Worm (Caenorhabditis elegans): Measurements from ENCODE around the gene K06A9.3.

K06A9.3 gene

ce11 chrX:1535261-1535660, at the start of gene K06A9.3:
Gene K06A9.3, minus strand, starts transcription at chrX:1535361.
- no peak for TF ChIP-seq F44E2.7 (GFP tag; IDR thresholded peaks at IDR 0.05)
- no peak for TF ChIP-seq dpl-1 (GFP tag; optimal IDR thresholded peaks at IDR 0.05)
- TF ChIP-seq nhr-42 (GFP tag; IDR thresholded peaks at IDR 0.05): no peak
- no peak for TF ChIP-seq spr-3 (GFP tag; optimal IDR thresholded peaks at IDR 0.05)
- TF ChIP-seq pqm-1 (tag; optimal IDR thresholded peaks at IDR 0.05): no peak
- no peak for TF ChIP-seq lin-29 (GFP tag; IDR thresholded peaks at IDR 0.05)
- TF ChIP-seq R02D3.7 (tag; optimal IDR thresholded peaks at IDR 0.05): no peak
- TF ChIP-seq saeg-2 (GFP tag; IDR thresholded peaks at IDR 0.05): no peak
- TF ChIP-seq ztf-7 (tag; optimal IDR thresholded peaks at IDR 0.05): no peak

ce11 chrX:1583980-1584379, 48.8 kb upstream of the K06A9.3 start:
- TF ChIP-seq Y48G9A.11 (GFP tag; IDR thresholded peaks at IDR 0.05) (no peak), nhr-102 (tag; optimal IDR thresholded peaks at IDR 0.05) (no peak), ZK546.5 (tag; optimal IDR thresholded peaks at IDR 0.05) (no peak), fos-1 (tag; optimal IDR thresholded peaks at IDR 0.05) (no peak), ztf-11 (tag; optimal IDR thresholded peaks at IDR 0.05) (no peak), ama-1 (optimal IDR thresholded peaks at IDR 0.05) (no peak), nhr-42 (GFP tag; IDR thresholded peaks at IDR 0.05) (no peak), D1046.2 (GFP tag; IDR thresholded peaks at IDR 0.05) (no peak), unc-62 (GFP tag; optimal IDR thresholded peaks at IDR 0.05 in 1 of 2) (no peak), unc-62 (tag; optimal IDR thresholded peaks at IDR 0.05) (no peak)

ce11 chrX:1578682-1579081, 43.5 kb upstream of the K06A9.3 start:
- no peak for TF ChIP-seq ZK546.5 (tag; optimal IDR thresholded peaks at IDR 0.05)
- no peak for TF ChIP-seq F10B5.3 (tag; optimal IDR thresholded peaks at IDR 0.05)
- TF ChIP-seq mxl-3 (GFP tag; optimal IDR thresholded peaks at IDR 0.05): peak; percentile 91
- TF ChIP-seq ztf-11 (tag; optimal IDR thresholded peaks at IDR 0.05): no peak
- no peak for TF ChIP-seq nhr-76 (tag; optimal IDR thresholded peaks at IDR 0.05)
- TF ChIP-seq hlh-11 (tag; optimal IDR thresholded peaks at IDR 0.05): peak; percentile 14
- TF ChIP-seq mdl-1 (tag; optimal IDR thresholded peaks at IDR 0.05): peak; percentile 3 to 77
- no peak for TF ChIP-seq mxl-2 (GFP tag; conservative IDR thresholded peaks at IDR 0.05)
- peak in 1 of 2 experiments; percentile 95 for TF ChIP-seq unc-62 (GFP tag; optimal IDR thresholded peaks at IDR 0.05 in 1 of 2)
- no peak for TF ChIP-seq unc-62 (tag; optimal IDR thresholded peaks at IDR 0.05)

- TF ChIP-seq aly-2 (tag; optimal IDR thresholded peaks at IDR 0.05): no peak
- no peak for TF ChIP-seq hif-1 (tag; optimal IDR thresholded peaks at IDR 0.05)
- TF ChIP-seq daf-12 (tag; optimal IDR thresholded peaks at IDR 0.05): no peak
- TF ChIP-seq mdt-29 (GFP tag; IDR thresholded peaks at IDR 0.05): no peak
- TF ChIP-seq Y75B8A.6 (GFP tag; IDR thresholded peaks at IDR 0.05): no peak
- TF ChIP-seq lin-29 (GFP tag; IDR thresholded peaks at IDR 0.05): no peak
- no peak for TF ChIP-seq nhr-11 (tag; optimal IDR thresholded peaks at IDR 0.05)
- no peak for TF ChIP-seq ZK546.5 (tag; optimal IDR thresholded peaks at IDR 0.05)
- TF ChIP-seq saeg-2 (GFP tag; IDR thresholded peaks at IDR 0.05): no peak
- TF ChIP-seq zfp-2 (tag; optimal IDR thresholded peaks at IDR 0.05): no peak
- TF ChIP-seq nhr-237 (tag; optimal IDR thresholded peaks at IDR 0.05): no peak
- TF ChIP-seq madf-5 (GFP tag; IDR thresholded peaks at IDR 0.05): no peak
- TF ChIP-seq spr-1 (tag; optimal IDR thresholded peaks at IDR 0.05): no peak
- no peak for TF ChIP-seq egl-43 (GFP tag; IDR thresholded peaks at IDR 0.05)
- TF ChIP-seq ces-1 (GFP tag; optimal IDR thresholded peaks at IDR 0.05): no peak
- TF ChIP-seq sdz-12 (GFP tag; optimal IDR thresholded peaks at IDR 0.05): no peak
Observed at ce11 chrX:1576337-1576736, 41.2 kb upstream of the K06A9.3 start, which contains the start of gene wrt-9. Gene wrt-9, plus strand, starts transcription at chrX:1576637.
